Fruit fly (Drosophila melanogaster): ENCODE data around the gene CG43750.

DNA sequence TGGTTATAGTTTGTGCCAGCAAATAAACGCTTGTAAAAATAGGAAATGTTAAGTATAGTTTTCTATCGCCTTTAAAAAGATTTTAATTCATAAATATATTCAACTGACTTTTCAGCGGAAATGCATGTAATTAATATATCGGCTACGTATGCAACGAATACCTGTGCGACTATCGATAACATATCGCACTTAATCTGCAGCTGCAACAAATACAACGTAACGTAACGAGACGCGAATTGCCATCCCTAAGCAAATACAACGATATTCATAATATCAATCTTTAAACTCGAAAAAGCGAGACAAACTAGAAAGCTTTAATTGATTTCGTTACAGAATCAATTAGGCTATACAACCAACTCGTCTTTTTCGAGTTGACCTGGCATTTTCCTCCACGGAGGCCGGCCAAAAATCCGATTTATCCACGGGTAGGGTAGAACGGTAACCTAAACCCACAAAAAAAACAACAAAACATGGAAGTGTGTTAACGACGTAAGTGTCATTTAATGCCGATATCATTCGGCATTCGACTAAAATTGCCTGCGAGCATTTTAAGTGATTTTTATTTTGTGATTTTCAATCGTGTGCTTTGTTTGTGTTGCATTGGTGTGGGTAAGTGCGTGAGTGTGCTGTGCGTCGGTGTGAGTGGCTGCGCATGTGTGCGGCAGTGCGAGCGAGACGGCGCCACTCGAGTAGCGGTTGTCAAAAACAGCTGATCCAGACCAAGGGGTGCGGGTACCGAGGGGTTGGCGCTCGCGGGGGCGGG is 14.7 kb downstream of the CG43750 start, which contains the start of gene Atxn7:
- TF ChIP-seq CG32121 (GFP tag; IDR thresholded peaks at IDR 0.05) (peak; percentile 66; the same call in 1 of the 2 replicates), CG8301 (tag; optimal IDR thresholded peaks at IDR 0.05) (peak; percentile 4), CG17806 (tag; optimal IDR thresholded peaks at IDR 0.05) (peak; percentile 1), CG4496 (GFP tag; IDR thresholded peaks at IDR 0.05) (peak; percentile 74; the same call in 2 of the 3 replicates), gl (tag; optimal IDR thresholded peaks at IDR 0.05) (no peak), CG9948 (tag; optimal IDR thresholded peaks at IDR 0.05) (no peak), CG12605 (GFP tag; IDR thresholded peaks at IDR 0.05) (peak; percentile 84), CG10348 (GFP tag; IDR thresholded peaks at IDR 0.05) (no peak), rn (GFP tag; IDR thresholded peaks at IDR 0.05) (no peak), Snoo (tag; optimal IDR thresholded peaks at IDR 0.05) (peak; percentile 80), D1 (tag; optimal IDR thresholded peaks at IDR 0.05) (no peak)
